Worm (Caenorhabditis elegans) whole organism, mixed stage, embryonic: ENCODE results near the gene C14C10.10.

ENCODE experiments used
- M03D4.4 ChIP-seq: sonication (generic microtip); optimal IDR thresholded peaks from 2 replicates; lab custom pipeline; 2017; ENCODE audit warnings: mild to moderate bottlenecking, missing genetic modification characterization, missing compliant biosample characterization
- bed-3 ChIP-seq: fragments of 200-800 bp; sonication (Bioruptor generic); optimal IDR thresholded peaks from 3 replicates; lab custom pipeline; 2018; ENCODE audit warnings: mild to moderate bottlenecking, missing genetic modification characterization, moderate library complexity, missing compliant biosample characterization
- blmp-1 ChIP-seq: fragments of 150-350 bp; optimal IDR thresholded peaks from 2 replicates; lab custom pipeline; 2014; ENCODE audit warnings: missing biosample characterization, missing genetic modification characterization
- ceh-39 ChIP-seq: fragments of 150-350 bp; optimal IDR thresholded peaks from 2 replicates; lab custom pipeline; 2014; ENCODE audit warnings: missing biosample characterization, missing genetic modification characterization
- ceh-43 ChIP-seq: fragments of 200-800 bp; sonication (Bioruptor generic); optimal IDR thresholded peaks from 2 replicates; lab custom pipeline; 2018; ENCODE audit warnings: mild to moderate bottlenecking, missing genetic modification characterization, moderate library complexity, missing compliant biosample characterization
- ceh-83 ChIP-seq: fragments of 200-800 bp; sonication (Bioruptor generic); optimal IDR thresholded peaks from 2 replicates; lab custom pipeline; 2018; ENCODE audit warnings: mild to moderate bottlenecking, missing genetic modification characterization, missing compliant biosample characterization
- ces-1 ChIP-seq: fragments of 150-350 bp; optimal IDR thresholded peaks from 2 replicates; lab custom pipeline; 2014; ENCODE audit warnings: missing biosample characterization, missing genetic modification reagents, missing genetic modification characterization
- drap-1 ChIP-seq: fragments of 200-800 bp; sonication (Bioruptor generic); optimal IDR thresholded peaks from 3 replicates; lab custom pipeline; 2018; ENCODE audit warnings: mild to moderate bottlenecking, missing genetic modification characterization, missing compliant biosample characterization
- elt-1 ChIP-seq: sonication (generic microtip); optimal IDR thresholded peaks from 2 replicates; lab custom pipeline; 2017; ENCODE audit warnings: missing genetic modification characterization, mild to moderate bottlenecking, missing compliant biosample characterization, antibody characterized with exemption, moderate library complexity, borderline replicate concordance; ENCODE audit not compliant: insufficient read depth
- elt-3 ChIP-seq: fragments of 150-350 bp; optimal IDR thresholded peaks from 2 replicates; lab custom pipeline; 2014; ENCODE audit warnings: missing biosample characterization, missing genetic modification characterization
- flh-1 ChIP-seq: fragments of 200-800 bp; sonication (Bioruptor generic); optimal IDR thresholded peaks from 2 replicates; lab custom pipeline; 2018; ENCODE audit warnings: mild to moderate bottlenecking, missing genetic modification characterization, moderate library complexity, missing compliant biosample characterization
- ham-2 ChIP-seq: fragments of 200-800 bp; sonication (Bioruptor generic); optimal IDR thresholded peaks from 2 replicates; lab custom pipeline; 2018; ENCODE audit warnings: mild to moderate bottlenecking, missing genetic modification characterization, missing compliant biosample characterization
- hlh-1 ChIP-seq: fragments of 150-350 bp; optimal IDR thresholded peaks from 2 replicates; lab custom pipeline; 2014; ENCODE audit warnings: missing biosample characterization, missing genetic modification reagents, missing genetic modification characterization
- lin-13 ChIP-seq: fragments of 150-350 bp; optimal IDR thresholded peaks from 2 replicates; lab custom pipeline; 2014; ENCODE audit warnings: missing biosample characterization, missing genetic modification characterization
- lin-32 ChIP-seq: fragments of 200-800 bp; sonication (Bioruptor generic); optimal IDR thresholded peaks from 2 replicates; lab custom pipeline; 2018; ENCODE audit warnings: mild to moderate bottlenecking, missing genetic modification characterization, missing compliant biosample characterization
- lsy-2 ChIP-seq: fragments of 150-350 bp; optimal IDR thresholded peaks from 2 replicates; lab custom pipeline; 2014; ENCODE audit warnings: missing biosample characterization, missing genetic modification characterization
- mab-5 ChIP-seq: fragments of 150-350 bp; optimal IDR thresholded peaks from 2 replicates; lab custom pipeline; 2014; ENCODE audit warnings: missing biosample characterization, missing genetic modification characterization
- mep-1 ChIP-seq: fragments of 150-350 bp; optimal IDR thresholded peaks from 2 replicates; lab custom pipeline; 2017; ENCODE audit warnings: missing biosample characterization, missing genetic modification reagents, missing genetic modification characterization, inconsistent platforms
- mls-2 ChIP-seq: sonication (generic microtip); optimal IDR thresholded peaks from 2 replicates; lab custom pipeline; 2016; ENCODE audit warnings: mild to moderate bottlenecking, missing genetic modification characterization, moderate library complexity, missing compliant biosample characterization
- nhr-12 ChIP-seq: fragments of 150-350 bp; optimal IDR thresholded peaks from 2 replicates; lab custom pipeline; 2014; ENCODE audit warnings: missing biosample characterization, missing genetic modification characterization
- nhr-2 ChIP-seq: fragments of 150-350 bp; optimal IDR thresholded peaks from 2 replicates; lab custom pipeline; 2014; ENCODE audit warnings: missing biosample characterization, missing genetic modification characterization
- nhr-237 ChIP-seq: fragments of 150-350 bp; optimal IDR thresholded peaks from 2 replicates; lab custom pipeline; 2014; ENCODE audit warnings: missing biosample characterization, missing genetic modification characterization
- nhr-28 ChIP-seq: fragments of 150-350 bp; optimal IDR thresholded peaks from 2 replicates; lab custom pipeline; 2014; ENCODE audit warnings: missing biosample characterization, missing genetic modification characterization
- nhr-76 ChIP-seq: sonication (generic microtip); optimal IDR thresholded peaks from 2 replicates; lab custom pipeline; 2017; ENCODE audit warnings: missing biosample characterization, missing genetic modification characterization
- pha-4 ChIP-seq: fragments of 150-350 bp; optimal IDR thresholded peaks from 2 replicates; lab custom pipeline; 2018; ENCODE audit warnings: missing biosample characterization, missing genetic modification reagents, missing genetic modification characterization
- sem-2 ChIP-seq: fragments of 200-800 bp; sonication (Bioruptor generic); optimal IDR thresholded peaks from 2 replicates; lab custom pipeline; 2018; ENCODE audit warnings: mild to moderate bottlenecking, missing genetic modification characterization, missing compliant biosample characterization
- snpc-4 ChIP-seq: fragments of 150-350 bp; optimal IDR thresholded peaks from 2 replicates; lab custom pipeline; 2014; ENCODE audit warnings: missing biosample characterization, missing genetic modification characterization
- sptf-1 ChIP-seq: sonication (generic microtip); optimal IDR thresholded peaks from 2 replicates; lab custom pipeline; 2017; ENCODE audit warnings: mild to moderate bottlenecking, missing genetic modification characterization, moderate library complexity, missing compliant biosample characterization
- unc-120 ChIP-seq: sonication (generic microtip); optimal IDR thresholded peaks from 2 replicates; lab custom pipeline; 2017; ENCODE audit warnings: missing genetic modification characterization, missing compliant biosample characterization; ENCODE audit not compliant: poor library complexity, severe bottlenecking
- unc-62 ChIP-seq: fragments of 150-350 bp; optimal IDR thresholded peaks from 2 replicates; lab custom pipeline; 2014; ENCODE audit warnings: missing biosample characterization, missing genetic modification reagents, missing genetic modification characterization
- zip-8 ChIP-seq: fragments of 150-350 bp; optimal IDR thresholded peaks from 2 replicates; lab custom pipeline; 2014; ENCODE audit warnings: missing biosample characterization, missing genetic modification characterization
- ztf-11 ChIP-seq: fragments of 150-350 bp; optimal IDR thresholded peaks from 2 replicates; lab custom pipeline; 2014; ENCODE audit warnings: missing biosample characterization, missing genetic modification characterization

C14C10.10 gene

ce11 chrV:12599110-12599509, at the start of gene C14C10.10, which contains the start of gene ril-2:
C14C10.10 (minus strand) TSS chrV:12599128.
ril-2 (minus strand) TSS chrV:12599157.
- TF ChIP-seq lin-13 (no peak), elt-1 (tag; lab: Kevin White, UChicago) (no peak), pha-4 (tag; lab: Kevin White, UChicago) (no peak), hlh-1 (tag; lab: Kevin White, UChicago) (no peak), sptf-1 (tag; lab: Kevin White, UChicago) (no peak), M03D4.4 (tag; lab: Kevin White, UChicago) (no peak), mls-2 (tag; lab: Kevin White, UChicago) (no peak), drap-1 (GFP tag; lab: Kevin White, UChicago) (no peak), flh-1 (GFP tag; lab: Kevin White, UChicago) (no peak), nhr-12 (tag; lab: Kevin White, UChicago) (no peak), zip-8 (no peak), snpc-4 (tag; lab: Kevin White, UChicago) (no peak), nhr-28 (no peak), unc-120 (no peak), unc-62 (GFP tag; lab: Kevin White, UChicago) (no peak), lsy-2 (tag; lab: Kevin White, UChicago) (no peak), lin-32 (no peak), mep-1 (tag; lab: Kevin White, UChicago) (no peak), nhr-237 (no peak), ham-2 (GFP tag; lab: Kevin White, UChicago) (no peak)

- TF ChIP-seq ztf-11 (tag; lab: Kevin White, UChicago) (no peak), nhr-12 (tag; lab: Kevin White, UChicago) (no peak), lsy-2 (tag; lab: Kevin White, UChicago) (no peak), ceh-83 (GFP tag; lab: Kevin White, UChicago) (no peak), bed-3 (GFP tag; lab: Kevin White, UChicago) (no peak), elt-3 (tag; lab: Kevin White, UChicago) (no peak)
These were observed 45.6 kb upstream of the C14C10.10 start, which contains the start of gene F56H9.8 for ce11 chrV:12644500-12644899. F56H9.8 (plus strand) TSS chrV:12644800.

- no peak for TF ChIP-seq sptf-1 (tag; lab: Kevin White, UChicago)
- no peak for TF ChIP-seq mep-1 (tag; lab: Kevin White, UChicago)
- no peak for TF ChIP-seq snpc-4 (tag; lab: Kevin White, UChicago)
- TF ChIP-seq ces-1, result no peak
- TF ChIP-seq nhr-12 (tag; lab: Kevin White, UChicago), result no peak
- TF ChIP-seq unc-62 (GFP tag; lab: Kevin White, UChicago), result no peak
- no peak for TF ChIP-seq hlh-1 (tag; lab: Kevin White, UChicago)
- no peak for TF ChIP-seq ceh-83 (GFP tag; lab: Kevin White, UChicago)
- TF ChIP-seq lin-32, result no peak
These were observed 41.5 kb upstream of the C14C10.10 start, which contains the start of gene gpa-8 for ce11 chrV:12640384-12640783. gpa-8 (minus strand) TSS chrV:12640484.

- TF ChIP-seq blmp-1 (tag; lab: Kevin White, UChicago) (no peak), nhr-76 (tag; lab: Kevin White, UChicago) (no peak), mab-5 (tag; lab: Kevin White, UChicago) (no peak), sptf-1 (tag; lab: Kevin White, UChicago) (no peak), mep-1 (tag; lab: Kevin White, UChicago) (no peak), ceh-39 (tag; lab: Kevin White, UChicago) (no peak), sem-2 (GFP tag; lab: Kevin White, UChicago) (no peak), ceh-83 (GFP tag; lab: Kevin White, UChicago) (no peak), ztf-11 (tag; lab: Kevin White, UChicago) (no peak), ceh-43 (no peak), nhr-2 (no peak), bed-3 (GFP tag; lab: Kevin White, UChicago) (no peak), ces-1 (no peak), lin-32 (no peak), pha-4 (tag; lab: Kevin White, UChicago) (no peak), elt-1 (tag; lab: Kevin White, UChicago) (no peak), flh-1 (GFP tag; lab: Kevin White, UChicago) (no peak), zip-8 (no peak), nhr-28 (no peak)
These were observed 39.0 kb upstream of the C14C10.10 start for ce11 chrV:12637764-12638502.
